Worm (Caenorhabditis elegans) whole organism, mixed stage, embryonic: ENCODE results near the gene Y43F8C.15.

Experiments used
- elt-1 ChIP-seq: sonication (generic microtip); optimal IDR thresholded peaks from 2 replicates; lab custom pipeline; 2017; ENCODE audit warnings: missing genetic modification characterization, mild to moderate bottlenecking, missing compliant biosample characterization, antibody characterized with exemption, moderate library complexity, borderline replicate concordance; ENCODE audit not compliant: insufficient read depth
- lin-13 ChIP-seq: fragments of 150-350 bp; optimal IDR thresholded peaks from 2 replicates; lab custom pipeline; 2014; ENCODE audit warnings: missing biosample characterization, missing genetic modification characterization
- mep-1 ChIP-seq: fragments of 150-350 bp; optimal IDR thresholded peaks from 2 replicates; lab custom pipeline; 2017; ENCODE audit warnings: missing biosample characterization, missing genetic modification reagents, missing genetic modification characterization, inconsistent platforms
- nhr-237 ChIP-seq: fragments of 150-350 bp; optimal IDR thresholded peaks from 2 replicates; lab custom pipeline; 2014; ENCODE audit warnings: missing biosample characterization, missing genetic modification characterization
- nhr-28 ChIP-seq: fragments of 150-350 bp; optimal IDR thresholded peaks from 2 replicates; lab custom pipeline; 2014; ENCODE audit warnings: missing biosample characterization, missing genetic modification characterization
- nhr-76 ChIP-seq: sonication (generic microtip); optimal IDR thresholded peaks from 2 replicates; lab custom pipeline; 2017; ENCODE audit warnings: missing biosample characterization, missing genetic modification characterization
- snpc-4 ChIP-seq: fragments of 150-350 bp; optimal IDR thresholded peaks from 2 replicates; lab custom pipeline; 2014; ENCODE audit warnings: missing biosample characterization, missing genetic modification characterization

ce11 chrV:19664574-19664973 is 45.8 kb downstream of the Y43F8C.15 start:
- TF ChIP-seq nhr-237 (no peak), elt-1 (tag; lab: Kevin White, UChicago) (no peak), nhr-28 (tag; lab: Kevin White, UChicago) (no peak), nhr-76 (tag; lab: Kevin White, UChicago) (no peak), snpc-4 (tag; lab: Kevin White, UChicago) (no peak), lin-13 (tag; lab: Kevin White, UChicago) (no peak), mep-1 (tag; lab: Kevin White, UChicago) (no peak)
